Fruit fly (Drosophila melanogaster) whole organism, prepupa: Measurements from ENCODE around the gene CG5250.

Experiments used
- Blimp-1 ChIP-seq: fragments of 200-800 bp; sonication (Bioruptor generic); optimal IDR thresholded peaks from 3 replicates; lab custom pipeline; 2017; ENCODE audit warnings: missing biosample characterization, missing genetic modification characterization, mild to moderate bottlenecking, moderate library complexity, missing genetic modification reagents
- CG10631 ChIP-seq: fragments of 200-800 bp; sonication (Bioruptor generic); optimal IDR thresholded peaks from 2 replicates; lab custom pipeline; 2016; ENCODE audit warnings: missing biosample characterization, missing genetic modification characterization
- CG11294 ChIP-seq: fragments of 200-800 bp; sonication (Bioruptor generic); IDR thresholded peaks from 2 replicates; pipeline ENCODE4 v1.3.6; 2022; ENCODE audit warnings: missing biosample characterization, missing genetic modification characterization
- CG11762 ChIP-seq: fragments of 200-800 bp; sonication (Bioruptor generic); optimal IDR thresholded peaks from 3 replicates; lab custom pipeline; 2016; ENCODE audit warnings: missing biosample characterization, missing genetic modification characterization; ENCODE audit not compliant: insufficient read depth
- CG11902 ChIP-seq: fragments of 200-800 bp; sonication (Bioruptor generic); optimal IDR thresholded peaks from 3 replicates; lab custom pipeline; 2016; ENCODE audit warnings: missing biosample characterization, missing genetic modification characterization
- CG15336 ChIP-seq: fragments of 200-800 bp; sonication (Bioruptor generic); IDR thresholded peaks from 2 replicates; pipeline ENCODE4 v1.3.6; 2022; ENCODE audit warnings: missing biosample characterization, missing genetic modification characterization
- CG1621 ChIP-seq: fragments of 200-800 bp; sonication (Bioruptor generic); optimal IDR thresholded peaks from 3 replicates; lab custom pipeline; 2018; ENCODE audit warnings: missing biosample characterization, mild to moderate bottlenecking, missing genetic modification characterization
- CG3032 ChIP-seq: fragments of 200-800 bp; optimal IDR thresholded peaks from 2 replicates; lab custom pipeline; 2019; ENCODE audit warnings: missing biosample characterization, mild to moderate bottlenecking, missing genetic modification characterization, moderate library complexity
- CG31627 ChIP-seq: fragments of 200-800 bp; sonication (Bioruptor generic); optimal IDR thresholded peaks from 3 replicates; lab custom pipeline; 2016; ENCODE audit warnings: missing biosample characterization, missing genetic modification characterization
- CG32006 ChIP-seq: fragments of 200-800 bp; sonication (Bioruptor generic); optimal IDR thresholded peaks from 3 replicates; lab custom pipeline; 2017; ENCODE audit warnings: missing biosample characterization, mild to moderate bottlenecking, missing genetic modification characterization
- CG34406 ChIP-seq: fragments of 200-800 bp; sonication (Bioruptor generic); optimal IDR thresholded peaks from 3 replicates; lab custom pipeline; 2016; ENCODE audit warnings: missing biosample characterization, missing genetic modification characterization
- CG3919 ChIP-seq: fragments of 200-800 bp; sonication (Bioruptor generic); optimal IDR thresholded peaks from 3 replicates; lab custom pipeline; 2016; ENCODE audit warnings: missing biosample characterization, missing genetic modification characterization
- CG4318 ChIP-seq: fragments of 200-800 bp; sonication (Bioruptor generic); optimal IDR thresholded peaks from 3 replicates; lab custom pipeline; 2017; ENCODE audit warnings: missing biosample characterization, mild to moderate bottlenecking, missing genetic modification characterization
- CG6163 ChIP-seq: fragments of 200-800 bp; sonication (Bioruptor generic); IDR thresholded peaks from 3 replicates; pipeline ENCODE4 v1.3.6; 2022; ENCODE audit warnings: missing biosample characterization, missing genetic modification characterization
- CG6276 ChIP-seq: fragments of 200-800 bp; sonication (Bioruptor generic); optimal IDR thresholded peaks from 2 replicates; lab custom pipeline; 2017; ENCODE audit warnings: missing biosample characterization, mild to moderate bottlenecking, missing genetic modification characterization
- CG6792 ChIP-seq: fragments of 200-800 bp; sonication (Bioruptor generic); optimal IDR thresholded peaks from 3 replicates; lab custom pipeline; 2016; ENCODE audit warnings: missing biosample characterization, missing genetic modification characterization
- CG6808 ChIP-seq: fragments of 200-800 bp; sonication (Bioruptor generic); optimal IDR thresholded peaks from 3 replicates; lab custom pipeline; 2017; ENCODE audit warnings: missing biosample characterization, missing genetic modification characterization, mild to moderate bottlenecking, moderate library complexity, missing genetic modification reagents
- CG7368 ChIP-seq: fragments of 200-800 bp; sonication (Bioruptor generic); optimal IDR thresholded peaks from 3 replicates; lab custom pipeline; 2016; ENCODE audit warnings: missing biosample characterization, missing genetic modification characterization
- CG8119 ChIP-seq: fragments of 200-800 bp; sonication (Bioruptor generic); IDR thresholded peaks from 3 replicates; pipeline ENCODE4 v1.3.6; 2022; ENCODE audit warnings: missing biosample characterization, missing genetic modification characterization
- CG8632 ChIP-seq: fragments of 200-800 bp; sonication (Bioruptor generic); optimal IDR thresholded peaks from 3 replicates; lab custom pipeline; 2016; ENCODE audit warnings: missing biosample characterization, missing genetic modification characterization
- CG9139 ChIP-seq: fragments of 200-800 bp; sonication (Bioruptor generic); optimal IDR thresholded peaks from 3 replicates; lab custom pipeline; 2017; ENCODE audit warnings: missing biosample characterization, mild to moderate bottlenecking, missing genetic modification characterization
- Ets96B ChIP-seq: fragments of 200-800 bp; optimal IDR thresholded peaks from 2 replicates; lab custom pipeline; 2019; ENCODE audit warnings: missing biosample characterization, mild to moderate bottlenecking, missing genetic modification characterization, moderate library complexity
- Hr38 ChIP-seq: sonication (Bioruptor generic); optimal IDR thresholded peaks from 2 replicates; lab custom pipeline; 2016; ENCODE audit warnings: missing biosample characterization, missing genetic modification characterization
- Hr39 ChIP-seq: fragments of 200-800 bp; sonication (Bioruptor generic); optimal IDR thresholded peaks from 2 replicates; lab custom pipeline; 2016; ENCODE audit warnings: missing biosample characterization, missing genetic modification characterization
- Met ChIP-seq: fragments of 200-800 bp; sonication (Bioruptor generic); optimal IDR thresholded peaks from 3 replicates; lab custom pipeline; 2016; ENCODE audit warnings: missing biosample characterization, missing genetic modification characterization
- OdsH ChIP-seq: fragments of 200-800 bp; sonication (Bioruptor generic); optimal IDR thresholded peaks from 3 replicates; lab custom pipeline; 2016; ENCODE audit warnings: missing biosample characterization, missing genetic modification characterization
- Smox ChIP-seq: fragments of 200-800 bp; sonication (Bioruptor generic); optimal IDR thresholded peaks from 3 replicates; lab custom pipeline; 2016; ENCODE audit warnings: missing biosample characterization, missing genetic modification characterization
- Sox102F ChIP-seq: fragments of 200-800 bp; sonication (Bioruptor generic); optimal IDR thresholded peaks from 2 replicates; lab custom pipeline; 2016; ENCODE audit warnings: missing biosample characterization, mild to moderate bottlenecking, missing genetic modification characterization
- Sox14 ChIP-seq: fragments of 200-800 bp; sonication (Bioruptor generic); optimal IDR thresholded peaks from 3 replicates; lab custom pipeline; 2016; ENCODE audit warnings: missing biosample characterization, missing genetic modification characterization
- Sox15 ChIP-seq: fragments of 200-800 bp; sonication (Bioruptor generic); optimal IDR thresholded peaks from 3 replicates; lab custom pipeline; 2016; ENCODE audit warnings: missing biosample characterization, missing genetic modification characterization
- achi ChIP-seq: fragments of 200-800 bp; sonication (Bioruptor generic); optimal IDR thresholded peaks from 3 replicates; lab custom pipeline; 2016; ENCODE audit warnings: missing biosample characterization, missing genetic modification characterization
- acj6 ChIP-seq: fragments of 200-800 bp; sonication (Bioruptor generic); optimal IDR thresholded peaks from 3 replicates; lab custom pipeline; 2016; ENCODE audit warnings: missing biosample characterization, missing genetic modification characterization
- cyc ChIP-seq: fragments of 200-800 bp; sonication (Bioruptor generic); optimal IDR thresholded peaks from 3 replicates; lab custom pipeline; 2016; ENCODE audit warnings: missing biosample characterization, missing genetic modification characterization
- dac ChIP-seq: fragments of 200-800 bp; sonication (Bioruptor generic); optimal IDR thresholded peaks from 2 replicates; lab custom pipeline; 2017; ENCODE audit warnings: missing biosample characterization, mild to moderate bottlenecking, missing genetic modification characterization
- esn ChIP-seq: fragments of 200-800 bp; sonication (Bioruptor generic); optimal IDR thresholded peaks from 2 replicates; lab custom pipeline; 2016; ENCODE audit warnings: missing biosample characterization, mild to moderate bottlenecking, missing genetic modification characterization, moderate library complexity
- fd85E ChIP-seq: fragments of 200-800 bp; sonication (Bioruptor generic); optimal IDR thresholded peaks from 3 replicates; lab custom pipeline; 2016; ENCODE audit warnings: missing biosample characterization, missing genetic modification characterization
- lz ChIP-seq: fragments of 200-800 bp; sonication (Bioruptor generic); optimal IDR thresholded peaks from 3 replicates; lab custom pipeline; 2016; ENCODE audit warnings: missing biosample characterization, missing genetic modification characterization
- net ChIP-seq: fragments of 200-800 bp; sonication (Bioruptor generic); optimal IDR thresholded peaks from 3 replicates; lab custom pipeline; 2016; ENCODE audit warnings: missing biosample characterization, missing genetic modification characterization
- pdm3 ChIP-seq: fragments of 200-800 bp; sonication (Bioruptor generic); optimal IDR thresholded peaks from 3 replicates; lab custom pipeline; 2016; ENCODE audit warnings: missing biosample characterization, missing genetic modification characterization
- salr ChIP-seq, 2 experiments: fragments of 200-800 bp; sonication (Bioruptor generic); optimal IDR thresholded peaks; 3 replicates each; lab custom pipeline; 2016 to 2018; ENCODE audit warnings: missing biosample characterization in 2 of 2, missing genetic modification characterization in 2 of 2, mild to moderate bottlenecking in 1 of 2
- ss ChIP-seq, 2 experiments: fragments of 200-800 bp; sonication (Bioruptor generic); optimal IDR thresholded peaks; 2 replicates in 1 of 2; 3 replicates in 1 of 2; lab custom pipeline; 2017 to 2018; ENCODE audit warnings: mild to moderate bottlenecking in 2 of 2, missing biosample characterization in 2 of 2, missing genetic modification characterization in 2 of 2, moderate library complexity in 1 of 2
- svp ChIP-seq: fragments of 200-800 bp; sonication (Bioruptor generic); peaks from one replicate; lab custom pipeline; 2016; ENCODE audit warnings: missing biosample characterization, missing genetic modification characterization
- topi ChIP-seq: fragments of 200-800 bp; sonication (Bioruptor generic); optimal IDR thresholded peaks from 3 replicates; lab custom pipeline; 2016; ENCODE audit warnings: missing biosample characterization, missing genetic modification characterization

Gene CG5250

DNA sequence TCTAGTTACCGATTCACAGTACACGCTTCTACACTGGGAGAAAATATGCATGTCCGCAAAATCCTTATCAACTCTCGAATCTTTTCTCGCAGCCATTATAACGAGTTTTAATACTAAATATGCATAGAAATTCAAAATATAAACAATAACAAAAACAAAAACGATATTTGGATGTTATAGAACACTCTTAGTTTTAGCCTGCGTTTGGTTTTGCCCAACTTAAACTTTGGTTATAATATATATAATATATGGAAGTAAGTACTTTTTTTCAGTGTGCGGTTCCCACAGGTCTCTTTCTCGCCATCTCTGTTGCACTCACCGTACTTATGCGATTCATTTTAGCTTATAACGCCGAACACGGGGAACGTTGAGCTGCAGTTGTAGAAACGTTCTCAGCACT is 17.3 kb downstream of the CG5250 start, which contains the start of gene cry (continued):
- TF ChIP-seq Sox102F = peak; percentile 60
- TF ChIP-seq CG31627 = peak; percentile 75
- TF ChIP-seq cyc (GFP tag; lab: Kevin White, UChicago) = peak; percentile 80
- TF ChIP-seq dac (GFP tag; lab: Kevin White, UChicago) = peak; percentile 75
- peak; percentile 86 for TF ChIP-seq Sox14 (GFP tag; lab: Kevin White, UChicago)
- TF ChIP-seq fd85E (GFP tag; lab: Kevin White, UChicago) = no peak
- TF ChIP-seq CG6808 (GFP tag; lab: Kevin White, UChicago) = peak; percentile 89
- TF ChIP-seq CG9139 (GFP tag; lab: Kevin White, UChicago) = peak; percentile 85
- TF ChIP-seq OdsH (GFP tag; lab: Kevin White, UChicago) = peak; percentile 94
- TF ChIP-seq Sox15 (GFP tag; lab: Kevin White, UChicago) = peak; percentile 79
- TF ChIP-seq Ets96B = peak; percentile 94
- peak; percentile 84 for TF ChIP-seq CG8632 (GFP tag; lab: Kevin White, UChicago)
- TF ChIP-seq CG32006 (GFP tag; lab: Kevin White, UChicago) = peak; percentile 93
- TF ChIP-seq CG3032 (tag; lab: Kevin White, UChicago) = peak; percentile 90
- TF ChIP-seq Blimp-1 = peak; percentile 45
- TF ChIP-seq CG11294 (GFP tag; lab: Robert Waterston, UW) = peak; percentile 78
- TF ChIP-seq CG11902 (GFP tag; lab: Kevin White, UChicago) = peak; percentile 81
- peak; percentile 93 for TF ChIP-seq acj6 (GFP tag; lab: Kevin White, UChicago)
- peak; percentile 76 for TF ChIP-seq topi
- no peak for TF ChIP-seq svp (GFP tag; lab: Kevin White, UChicago)
- peak; percentile 89 to 95 for TF ChIP-seq ss (GFP tag; optimal IDR thresholded peaks at IDR 0.05; lab: Kevin White, UChicago)
- TF ChIP-seq Hr39 (GFP tag; lab: Kevin White, UChicago) = peak; percentile 72
- peak; percentile 86 for TF ChIP-seq CG1621 (tag; lab: Kevin White, UChicago)
- peak; percentile 88 for TF ChIP-seq CG4318 (GFP tag; lab: Kevin White, UChicago)
- no peak for TF ChIP-seq Hr38 (GFP tag; lab: Kevin White, UChicago)
- TF ChIP-seq CG15336 (GFP tag; lab: Robert Waterston, UW) = peak; percentile 87
- TF ChIP-seq CG8119 (GFP tag; lab: Robert Waterston, UW) = peak; percentile 90
- peak; percentile 86 for TF ChIP-seq net (GFP tag; lab: Kevin White, UChicago)
- peak; percentile 90 for TF ChIP-seq CG10631 (GFP tag; lab: Kevin White, UChicago)
- peak; percentile 74 for TF ChIP-seq Smox (GFP tag; lab: Kevin White, UChicago)
- peak; percentile 74 for TF ChIP-seq CG7368 (GFP tag; lab: Kevin White, UChicago)
- peak; percentile 82 for TF ChIP-seq CG6792 (GFP tag; lab: Kevin White, UChicago)
- TF ChIP-seq CG34406 = peak; percentile 84
- peak; percentile 84 to 89 for TF ChIP-seq salr (GFP tag; optimal IDR thresholded peaks at IDR 0.05; lab: Kevin White, UChicago)
- TF ChIP-seq esn (GFP tag; lab: Kevin White, UChicago) = peak; percentile 84
- TF ChIP-seq CG3919 (GFP tag; lab: Kevin White, UChicago) = peak; percentile 90
- peak; percentile 80 for TF ChIP-seq lz (GFP tag; lab: Kevin White, UChicago)

- TF ChIP-seq CG6276 (GFP tag; lab: Kevin White, UChicago) (no peak), CG9139 (GFP tag; lab: Kevin White, UChicago) (no peak), CG4318 (GFP tag; lab: Kevin White, UChicago) (no peak), pdm3 (no peak), lz (GFP tag; lab: Kevin White, UChicago) (no peak), Sox15 (GFP tag; lab: Kevin White, UChicago) (no peak), CG6163 (GFP tag; lab: Robert Waterston, UW) (no peak), Sox14 (GFP tag; lab: Kevin White, UChicago) (no peak), CG31627 (no peak), cyc (GFP tag; lab: Kevin White, UChicago) (no peak), CG11762 (GFP tag; lab: Kevin White, UChicago) (no peak), CG7368 (GFP tag; lab: Kevin White, UChicago) (no peak), CG1621 (tag; lab: Kevin White, UChicago) (no peak), dac (GFP tag; lab: Kevin White, UChicago) (no peak), CG8119 (GFP tag; lab: Robert Waterston, UW) (no peak), fd85E (GFP tag; lab: Kevin White, UChicago) (no peak), CG11902 (GFP tag; lab: Kevin White, UChicago) (no peak), Met (GFP tag; lab: Kevin White, UChicago) (no peak), achi (GFP tag; lab: Kevin White, UChicago) (no peak)
Observed at dm6 chr3R:19190020-19190419, 39.1 kb downstream of the CG5250 start.
